Comparison of ENCODE assay signal across 8 worm cellular contexts in genomic region chrV:4506681-4507080, ce11.
TF ChIP-seq lines count a peak whose summit lies in the region.

No protein-coding gene starts in this region.

TF ChIP-seq in whole organism, L1 larva, 84 proteins besides CTCF, POLR2A, EP300 and RAD21:
- TF ChIP-seq efl-1 (optimal IDR thresholded peaks at IDR 0.05; lab: Kevin White, UChicago) (no peak), efl-1 (GFP tag; optimal IDR thresholded peaks at IDR 0.05 in 1 of 2; lab: Kevin White, UChicago) (no peak), nhr-71 (tag; optimal IDR thresholded peaks at IDR 0.05; lab: Kevin White, UChicago) (no peak), hlh-17 (GFP tag; optimal IDR thresholded peaks at IDR 0.05; lab: Kevin White, UChicago; ENCODE audit: borderline replicate concordance) (no peak), rnt-1 (tag; optimal IDR thresholded peaks at IDR 0.05; lab: Kevin White, UChicago) (peak; percentile 10), swsn-7 (tag; optimal IDR thresholded peaks at IDR 0.05; lab: Kevin White, UChicago) (no peak), nhr-85 (tag; lab: Kevin White, UChicago) (peak; percentile 77), snpc-4 (tag; optimal IDR thresholded peaks at IDR 0.05; lab: Kevin White, UChicago) (no peak), tbx-2 (tag; optimal IDR thresholded peaks at IDR 0.05; lab: Kevin White, UChicago) (peak; percentile 3), lin-39 (tag; optimal IDR thresholded peaks at IDR 0.05; lab: Kevin White, UChicago) (no peak), blmp-1 (tag; optimal IDR thresholded peaks at IDR 0.05; lab: Kevin White, UChicago) (peak; percentile 15)

TF ChIP-seq in whole organism, L2 larva, 48 proteins besides CTCF, POLR2A, EP300 and RAD21 (continues in another document):
- TF ChIP-seq unc-62 (GFP tag; optimal IDR thresholded peaks at IDR 0.05; lab: Kevin White, UChicago) (peak; percentile 5), nhr-129 (tag; optimal IDR thresholded peaks at IDR 0.05; lab: Kevin White, UChicago) (no peak), ceh-16 (tag; optimal IDR thresholded peaks at IDR 0.05; lab: Kevin White, UChicago) (peak; percentile 24), nhr-10 (tag; optimal IDR thresholded peaks at IDR 0.05; lab: Kevin White, UChicago) (no peak), nhr-21 (tag; optimal IDR thresholded peaks at IDR 0.05; lab: Kevin White, UChicago) (peak; percentile 14), ZK546.5 (tag; optimal IDR thresholded peaks at IDR 0.05; lab: Kevin White, UChicago) (no peak), Y55F3AM.14 (GFP tag; optimal IDR thresholded peaks at IDR 0.05; lab: Kevin White, UChicago) (no peak), ztf-11 (tag; optimal IDR thresholded peaks at IDR 0.05; lab: Kevin White, UChicago) (no peak), nhr-25 (tag; optimal IDR thresholded peaks at IDR 0.05; lab: Kevin White, UChicago) (peak; percentile 14), elt-1 (tag; optimal IDR thresholded peaks at IDR 0.05; lab: Kevin White, UChicago) (no peak), nhr-6 (tag; optimal IDR thresholded peaks at IDR 0.05; lab: Kevin White, UChicago) (no peak), snpc-4 (tag; optimal IDR thresholded peaks at IDR 0.05; lab: Kevin White, UChicago) (no peak)

TF ChIP-seq in whole organism, L3 larva, 47 proteins besides CTCF, POLR2A, EP300 and RAD21:
- TF ChIP-seq lin-39 (tag; optimal IDR thresholded peaks at IDR 0.05; lab: Kevin White, UChicago) = no peak
- peak; percentile 2 for TF ChIP-seq unc-62 (GFP tag; optimal IDR thresholded peaks at IDR 0.05; lab: Kevin White, UChicago)
TF ChIP-seq in whole organism, L3 larva: peak in this region for 1.

TF ChIP-seq in whole organism, L4 larva, 104 proteins besides CTCF, POLR2A, EP300 and RAD21:
- TF ChIP-seq ceh-44 (GFP tag; IDR thresholded peaks at IDR 0.05; lab: Robert Waterston, UW) (no peak), F10B5.3 (tag; optimal IDR thresholded peaks at IDR 0.05; lab: Kevin White, UChicago) (no peak), Y75B8A.6 (GFP tag; IDR thresholded peaks at IDR 0.05; lab: Robert Waterston, UW) (no peak), aha-1 (tag; lab: Kevin White, UChicago) (peak; percentile 78), nhr-102 (tag; optimal IDR thresholded peaks at IDR 0.05; lab: Kevin White, UChicago) (no peak), spr-1 (tag; optimal IDR thresholded peaks at IDR 0.05; lab: Kevin White, UChicago) (no peak), nhr-11 (tag; optimal IDR thresholded peaks at IDR 0.05; lab: Kevin White, UChicago) (no peak), snpc-4 (tag; optimal IDR thresholded peaks at IDR 0.05; lab: Kevin White, UChicago) (no peak), F37D6.2 (tag; optimal IDR thresholded peaks at IDR 0.05; lab: Kevin White, UChicago) (no peak), dmd-9 (GFP tag; IDR thresholded peaks at IDR 0.05; lab: Robert Waterston, UW) (no peak), unc-62 (GFP tag; optimal IDR thresholded peaks at IDR 0.05 in 1 of 2; lab: Kevin White, UChicago) (peak in 1 of 2 experiments; percentile 64), unc-62 (tag; optimal IDR thresholded peaks at IDR 0.05; lab: Kevin White, UChicago) (no peak), zfp-3 (GFP tag; conservative IDR thresholded peaks at IDR 0.05; lab: Robert Waterston, UW) (no peak), nhr-111 (GFP tag; optimal IDR thresholded peaks at IDR 0.05; lab: Kevin White, UChicago) (no peak)

TF ChIP-seq in whole organism, late embryonic, 69 proteins besides CTCF, POLR2A, EP300 and RAD21:
- TF ChIP-seq unc-55 (GFP tag; optimal IDR thresholded peaks at IDR 0.05; lab: Kevin White, UChicago) (peak; percentile 34), Y22D7AL.16 (tag; optimal IDR thresholded peaks at IDR 0.05; lab: Kevin White, UChicago) (no peak)

TF ChIP-seq in whole organism, midembryonic, 9 proteins besides CTCF, POLR2A, EP300 and RAD21:
- no peak for TF ChIP-seq ztf-23 (GFP tag; IDR thresholded peaks at IDR 0.05; lab: Robert Waterston, UW)
- 0 out of 2 replicates have a peak, but pooled peaks have one; percentile 7 for TF ChIP-seq flt-1 (GFP tag; IDR thresholded peaks at IDR 0.05; lab: Robert Waterston, UW)
TF ChIP-seq in whole organism, midembryonic: peak in this region for 1.

TF ChIP-seq in whole organism, mixed stage, embryonic, 35 proteins besides CTCF, POLR2A, EP300 and RAD21:
- peak; percentile 99 for TF ChIP-seq unc-62 (GFP tag; optimal IDR thresholded peaks at IDR 0.05; lab: Kevin White, UChicago)
- peak; percentile 65 for TF ChIP-seq nhr-2 (tag; optimal IDR thresholded peaks at IDR 0.05; lab: Kevin White, UChicago)
- no peak for TF ChIP-seq ztf-11 (tag; optimal IDR thresholded peaks at IDR 0.05; lab: Kevin White, UChicago)
- TF ChIP-seq lin-13 (tag; optimal IDR thresholded peaks at IDR 0.05; lab: Kevin White, UChicago) = no peak
- no peak for TF ChIP-seq ces-1 (GFP tag; optimal IDR thresholded peaks at IDR 0.05; lab: Kevin White, UChicago)
- peak; percentile 80 for TF ChIP-seq lin-32 (GFP tag; optimal IDR thresholded peaks at IDR 0.05; lab: Kevin White, UChicago)

TF ChIP-seq in whole organism, young adult, 124 proteins besides CTCF, POLR2A, EP300 and RAD21:
- TF ChIP-seq let-526 (GFP tag; IDR thresholded peaks at IDR 0.05; lab: Robert Waterston, UW) (no peak), unc-62 (GFP tag; optimal IDR thresholded peaks at IDR 0.05; lab: Kevin White, UChicago) (peak; percentile 82)
